Worm (Caenorhabditis elegans): ENCODE results near the gene W02D7.4.
A peak's percentile ranks its signal among the peaks of the same experiment; 100 is the strongest.

The W02D7.4 gene

ce11 chrV:8282933-8283332, 14.5 kb downstream of the W02D7.4 start:
- TF ChIP-seq mxl-2 (GFP tag; conservative IDR thresholded peaks at IDR 0.05) (no peak), aha-1 (tag) (peak; percentile 62), lin-29 (GFP tag; IDR thresholded peaks at IDR 0.05) (no peak), ztf-11 (tag; optimal IDR thresholded peaks at IDR 0.05) (no peak), pqm-1 (tag; optimal IDR thresholded peaks at IDR 0.05) (no peak), hlh-30 (tag; optimal IDR thresholded peaks at IDR 0.05; ENCODE audit: insufficient read depth) (no peak), dmd-6 (GFP tag; IDR thresholded peaks at IDR 0.05) (peak; percentile 16; the same call in 1 of the 2 replicates)

- TF ChIP-seq nhr-102 (tag; optimal IDR thresholded peaks at IDR 0.05) (no peak), lim-7 (GFP tag; IDR thresholded peaks at IDR 0.05) (no peak), aha-1 (tag) (peak; percentile 81)
Observed at ce11 chrV:8281646-8282045, 15.8 kb downstream of the W02D7.4 start.

- TF ChIP-seq vab-7 (GFP tag; IDR thresholded peaks at IDR 0.05) (no peak), hlh-11 (tag; optimal IDR thresholded peaks at IDR 0.05) (no peak), nhr-11 (tag; optimal IDR thresholded peaks at IDR 0.05) (no peak), tra-1 (GFP tag; IDR thresholded peaks at IDR 0.05) (no peak)
Observed at ce11 chrV:8280770-8281169, 16.6 kb downstream of the W02D7.4 start, which contains the start of gene str-135. Gene str-135 (minus strand): TSS chrV:8280870.

ce11 chrV:8278830-8279229, 18.6 kb downstream of the W02D7.4 start, which contains the start of gene str-136:
Gene str-136 (minus strand): TSS chrV:8278930.
- peak in 1 of 2 experiments; percentile 9 for TF ChIP-seq unc-62 (GFP tag; optimal IDR thresholded peaks at IDR 0.05 in 1 of 2)
- TF ChIP-seq unc-62 (tag; optimal IDR thresholded peaks at IDR 0.05) = no peak
- no peak for TF ChIP-seq ceh-82 (tag; optimal IDR thresholded peaks at IDR 0.05)

- TF ChIP-seq dmd-6 (GFP tag; IDR thresholded peaks at IDR 0.05) = peak; percentile 26; the same call in 1 of the 2 replicates
- TF ChIP-seq mxl-3 (GFP tag; optimal IDR thresholded peaks at IDR 0.05) = no peak
- TF ChIP-seq aha-1 (tag) = peak; percentile 69
- peak; percentile 42 for TF ChIP-seq nhr-77 (tag; optimal IDR thresholded peaks at IDR 0.05)
- TF ChIP-seq hlh-11 (tag; optimal IDR thresholded peaks at IDR 0.05) = peak; percentile 41
- peak; percentile 57 for TF ChIP-seq nhr-28 (tag; optimal IDR thresholded peaks at IDR 0.05)
- no peak for TF ChIP-seq snpc-4 (tag; optimal IDR thresholded peaks at IDR 0.05)
- TF ChIP-seq dve-1 (tag; optimal IDR thresholded peaks at IDR 0.05; ENCODE audit: insufficient read depth) = peak; percentile 59
- no peak for TF ChIP-seq ceh-28 (tag; optimal IDR thresholded peaks at IDR 0.05)
- TF ChIP-seq daf-16 (GFP tag; optimal IDR thresholded peaks at IDR 0.05) = no peak
- TF ChIP-seq daf-16 (tag; optimal IDR thresholded peaks at IDR 0.05) = peak; percentile 62
- TF ChIP-seq pqm-1 (tag; optimal IDR thresholded peaks at IDR 0.05) = peak; percentile 71
Observed at ce11 chrV:8271995-8272394, 25.4 kb downstream of the W02D7.4 start, which contains the start of gene asp-5. Gene asp-5 (plus strand): TSS chrV:8272385.

- TF ChIP-seq unc-62 (GFP tag; optimal IDR thresholded peaks at IDR 0.05 in 1 of 2) (peak in 1 of 2 experiments; percentile 94), unc-62 (tag; optimal IDR thresholded peaks at IDR 0.05) (no peak), T20F7.1 (GFP tag; optimal IDR thresholded peaks at IDR 0.05) (no peak), lin-1 (GFP tag; IDR thresholded peaks at IDR 0.05) (no peak), unc-130 (GFP tag; optimal IDR thresholded peaks at IDR 0.05) (no peak)
Observed at ce11 chrV:8271395-8271794, 26.0 kb downstream of the W02D7.4 start.

ce11 chrV:8269878-8270277, 27.5 kb downstream of the W02D7.4 start:
- TF ChIP-seq fos-1 (tag; optimal IDR thresholded peaks at IDR 0.05) = no peak
- TF ChIP-seq rbr-2 (tag; optimal IDR thresholded peaks at IDR 0.05) = no peak
- peak; percentile 35; the same call in 1 of the 2 replicates for TF ChIP-seq tra-1 (GFP tag; IDR thresholded peaks at IDR 0.05)
- peak; percentile 50; the same call in 1 of the 2 replicates for TF ChIP-seq php-3 (GFP tag; IDR thresholded peaks at IDR 0.05)
- TF ChIP-seq fkh-10 (GFP tag; optimal IDR thresholded peaks at IDR 0.05) = no peak
- peak; percentile 84 for TF ChIP-seq dmd-6 (GFP tag; IDR thresholded peaks at IDR 0.05)
- peak; percentile 73 for TF ChIP-seq nhr-48 (tag; optimal IDR thresholded peaks at IDR 0.05)
- peak in 1 of 2 experiments; percentile 53 for TF ChIP-seq daf-16 (GFP tag; optimal IDR thresholded peaks at IDR 0.05)
- TF ChIP-seq daf-16 (tag; optimal IDR thresholded peaks at IDR 0.05) = peak; percentile 82
- no peak for TF ChIP-seq F37D6.2 (tag; optimal IDR thresholded peaks at IDR 0.05)
- no peak for TF ChIP-seq F49E8.2 (tag; optimal IDR thresholded peaks at IDR 0.05; ENCODE audit: borderline replicate concordance)
- peak; percentile 29; the same call in 1 of the 2 replicates for TF ChIP-seq pha-4 (GFP tag; IDR thresholded peaks at IDR 0.05)
- TF ChIP-seq pha-4 (tag; optimal IDR thresholded peaks at IDR 0.05) = no peak
- no peak for TF ChIP-seq nhr-237 (tag; optimal IDR thresholded peaks at IDR 0.05)
- TF ChIP-seq mdt-29 (GFP tag; IDR thresholded peaks at IDR 0.05) = no peak
- TF ChIP-seq nhr-77 (tag; optimal IDR thresholded peaks at IDR 0.05) = no peak
- no peak for TF ChIP-seq unc-130 (GFP tag; optimal IDR thresholded peaks at IDR 0.05)
- TF ChIP-seq D1046.2 (GFP tag; IDR thresholded peaks at IDR 0.05) = no peak
- no peak for TF ChIP-seq duxl-1 (tag; optimal IDR thresholded peaks at IDR 0.05; ENCODE audit: poor library complexity)
- no peak for TF ChIP-seq nhr-11 (tag; optimal IDR thresholded peaks at IDR 0.05)
